In the genomic region with DNA sequence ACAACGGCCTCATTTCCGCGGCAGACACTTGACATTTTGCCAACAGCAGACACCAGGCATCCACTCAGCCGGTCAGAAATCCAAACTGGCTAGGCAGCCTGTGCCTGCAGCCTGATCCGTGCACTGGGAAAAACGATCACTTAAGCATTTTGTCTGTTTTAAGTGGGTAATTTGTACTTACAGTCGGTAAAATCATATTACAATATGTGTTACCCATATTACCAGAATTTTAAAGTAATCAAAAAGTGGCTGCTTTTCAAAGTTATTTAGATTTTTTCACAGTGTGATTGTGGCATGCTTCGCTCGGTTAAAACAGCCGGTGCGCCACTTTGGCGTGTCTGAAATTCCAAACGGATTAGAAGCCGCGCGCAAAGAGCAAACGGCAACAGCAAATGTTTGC, we compare ENCODE assay signal across 4 fruit fly cellular contexts.
TF ChIP-seq lines count a peak whose summit lies in the region.

No protein-coding gene starts in this region.

- TF ChIP-seq CTCF in whole organism, embryonic (GFP tag; optimal IDR thresholded peaks at IDR 0.05; lab: Kevin White, UChicago): no peak

TF ChIP-seq in whole organism, embryonic, 481 proteins besides CTCF, POLR2A, EP300 and RAD21 (continues in another document):
- TF ChIP-seq CG32767 (GFP tag; IDR thresholded peaks at IDR 0.05; lab: Robert Waterston, UW) (no peak), Dref (GFP tag; IDR thresholded peaks at IDR 0.05; lab: Robert Waterston, UW) (no peak), CG9727 (GFP tag; optimal IDR thresholded peaks at IDR 0.05; lab: Kevin White, UChicago) (peak; percentile 34), Eip74EF (GFP tag; optimal IDR thresholded peaks at IDR 0.05; lab: Kevin White, UChicago) (no peak), CG10543 (GFP tag; optimal IDR thresholded peaks at IDR 0.05; lab: Kevin White, UChicago) (no peak), ranshi (GFP tag; IDR thresholded peaks at IDR 0.05; lab: Robert Waterston, UW) (no peak), cas (GFP tag; IDR thresholded peaks at IDR 0.05; lab: Robert Waterston, UW) (no peak), H15 (GFP tag; IDR thresholded peaks at IDR 0.05; lab: Robert Waterston, UW) (no peak), shn (GFP tag; optimal IDR thresholded peaks at IDR 0.05; lab: Kevin White, UChicago) (no peak), disco-r (GFP tag; optimal IDR thresholded peaks at IDR 0.05; lab: Kevin White, UChicago) (no peak), CG1832 (GFP tag; optimal IDR thresholded peaks at IDR 0.05; lab: Kevin White, UChicago) (no peak), GATAe (GFP tag; conservative IDR thresholded peaks at IDR 0.05; lab: Robert Waterston, UW) (no peak), gcm2 (GFP tag; optimal IDR thresholded peaks at IDR 0.05; lab: Kevin White, UChicago) (no peak), CG17802 (tag; optimal IDR thresholded peaks at IDR 0.05; lab: Kevin White, UChicago) (no peak), org-1 (GFP tag; optimal IDR thresholded peaks at IDR 0.05; lab: Kevin White, UChicago) (no peak), trem (tag; optimal IDR thresholded peaks at IDR 0.05; lab: Kevin White, UChicago) (peak; percentile 4), CG8944 (GFP tag; optimal IDR thresholded peaks at IDR 0.05; lab: Kevin White, UChicago) (peak; percentile 12), CG4820 (GFP tag; optimal IDR thresholded peaks at IDR 0.05; lab: Kevin White, UChicago) (peak; percentile 30), lbe (GFP tag; optimal IDR thresholded peaks at IDR 0.05; lab: Kevin White, UChicago) (peak; percentile 63), zfh1 (GFP tag; IDR thresholded peaks at IDR 0.05; lab: Robert Waterston, UW) (peak; percentile 40; the same call in 1 of the 3 replicates), gsb (GFP tag; IDR thresholded peaks at IDR 0.05; lab: Robert Waterston, UW) (no peak), CG17359 (tag; optimal IDR thresholded peaks at IDR 0.05; lab: Kevin White, UChicago) (no peak)

TF ChIP-seq in whole organism, prepupa, 60 proteins besides CTCF, POLR2A, EP300 and RAD21 (continues in another document):
- TF ChIP-seq CG6854 (GFP tag; optimal IDR thresholded peaks at IDR 0.05; lab: Kevin White, UChicago) (peak; percentile 16), CG34406 (GFP tag; optimal IDR thresholded peaks at IDR 0.05; lab: Kevin White, UChicago) (peak; percentile 73), pdm3 (GFP tag; optimal IDR thresholded peaks at IDR 0.05; lab: Kevin White, UChicago) (peak; percentile 94), esn (GFP tag; optimal IDR thresholded peaks at IDR 0.05; lab: Kevin White, UChicago) (peak; percentile 79), Met (GFP tag; optimal IDR thresholded peaks at IDR 0.05; lab: Kevin White, UChicago) (peak; percentile 82), cyc (GFP tag; optimal IDR thresholded peaks at IDR 0.05; lab: Kevin White, UChicago) (peak; percentile 73), Hr38 (GFP tag; optimal IDR thresholded peaks at IDR 0.05; lab: Kevin White, UChicago) (peak; percentile 90), CG4318 (GFP tag; optimal IDR thresholded peaks at IDR 0.05; lab: Kevin White, UChicago) (peak; percentile 95), Sox14 (GFP tag; optimal IDR thresholded peaks at IDR 0.05; lab: Kevin White, UChicago) (peak; percentile 95), topi (GFP tag; optimal IDR thresholded peaks at IDR 0.05; lab: Kevin White, UChicago) (peak; percentile 74), Ets21C (GFP tag; optimal IDR thresholded peaks at IDR 0.05; lab: Kevin White, UChicago) (peak; percentile 61), CG31627 (GFP tag; optimal IDR thresholded peaks at IDR 0.05; lab: Kevin White, UChicago) (peak; percentile 77), ss (GFP tag; optimal IDR thresholded peaks at IDR 0.05; lab: Kevin White, UChicago) (peak; percentile 34 to 75), spab (GFP tag; optimal IDR thresholded peaks at IDR 0.05; lab: Kevin White, UChicago) (peak; percentile 80), CG6163 (GFP tag; IDR thresholded peaks at IDR 0.05; lab: Robert Waterston, UW) (peak; percentile 97), Sox15 (GFP tag; optimal IDR thresholded peaks at IDR 0.05; lab: Kevin White, UChicago) (peak; percentile 44), eg (GFP tag; IDR thresholded peaks at IDR 0.05; lab: Robert Waterston, UW) (peak; percentile 98), CG8319 (GFP tag; optimal IDR thresholded peaks at IDR 0.05; lab: Kevin White, UChicago) (peak; percentile 73), Sox102F (GFP tag; optimal IDR thresholded peaks at IDR 0.05; lab: Kevin White, UChicago) (peak; percentile 82), CG11762 (GFP tag; optimal IDR thresholded peaks at IDR 0.05; lab: Kevin White, UChicago; ENCODE audit: insufficient read depth) (peak; percentile 87), svp (GFP tag; lab: Kevin White, UChicago) (peak; percentile 89), CG3919 (GFP tag; optimal IDR thresholded peaks at IDR 0.05; lab: Kevin White, UChicago) (peak; percentile 95)

TF ChIP-seq in whole organism, pupa, 21 proteins besides CTCF, POLR2A, EP300 and RAD21:
- peak; percentile 77 for TF ChIP-seq CG13204 (GFP tag; optimal IDR thresholded peaks at IDR 0.05; lab: Kevin White, UChicago)
- TF ChIP-seq rn (GFP tag; IDR thresholded peaks at IDR 0.05; lab: Robert Waterston, UW): peak; percentile 94
- peak; percentile 98 for TF ChIP-seq fd96Ca (GFP tag; IDR thresholded peaks at IDR 0.05; lab: Robert Waterston, UW)
- TF ChIP-seq CG12605 (GFP tag; IDR thresholded peaks at IDR 0.05; lab: Robert Waterston, UW): peak; percentile 96
- TF ChIP-seq Snoo (tag; optimal IDR thresholded peaks at IDR 0.05; lab: Kevin White, UChicago): peak; percentile 61
- peak; percentile 80 for TF ChIP-seq gl (tag; optimal IDR thresholded peaks at IDR 0.05; lab: Kevin White, UChicago)
- peak; percentile 99 for TF ChIP-seq Ets98B (GFP tag; IDR thresholded peaks at IDR 0.05; lab: Robert Waterston, UW)
- TF ChIP-seq EcR (GFP tag; optimal IDR thresholded peaks at IDR 0.05; lab: Kevin White, UChicago): no peak
- TF ChIP-seq CG15710 (tag; optimal IDR thresholded peaks at IDR 0.05; lab: Kevin White, UChicago): peak; percentile 79
- TF ChIP-seq CG8301 (tag; optimal IDR thresholded peaks at IDR 0.05; lab: Kevin White, UChicago): peak; percentile 99
- TF ChIP-seq CG34367 (tag; optimal IDR thresholded peaks at IDR 0.05; lab: Kevin White, UChicago): peak; percentile 79
- TF ChIP-seq CG17806 (tag; optimal IDR thresholded peaks at IDR 0.05; lab: Kevin White, UChicago): peak; percentile 89
- TF ChIP-seq CG8159 (tag; optimal IDR thresholded peaks at IDR 0.05; lab: Kevin White, UChicago): peak; percentile 84
- peak; percentile 98 for TF ChIP-seq CG32121 (GFP tag; IDR thresholded peaks at IDR 0.05; lab: Robert Waterston, UW)
- peak; percentile 98 for TF ChIP-seq CG4496 (GFP tag; IDR thresholded peaks at IDR 0.05; lab: Robert Waterston, UW)
- peak; percentile 88 for TF ChIP-seq CG10348 (GFP tag; IDR thresholded peaks at IDR 0.05; lab: Robert Waterston, UW)
- TF ChIP-seq D1 (tag; optimal IDR thresholded peaks at IDR 0.05; lab: Kevin White, UChicago): no peak
- peak; percentile 98 for TF ChIP-seq CG14655 (GFP tag; optimal IDR thresholded peaks at IDR 0.05; lab: Kevin White, UChicago)
- TF ChIP-seq Pif1A (GFP tag; optimal IDR thresholded peaks at IDR 0.05; lab: Kevin White, UChicago): peak; percentile 93
- peak; percentile 90 for TF ChIP-seq CG9948 (tag; optimal IDR thresholded peaks at IDR 0.05; lab: Kevin White, UChicago)
- peak; percentile 92 for TF ChIP-seq Pif1B (GFP tag; optimal IDR thresholded peaks at IDR 0.05; lab: Kevin White, UChicago)

TF ChIP-seq in whole organism, wandering third instar larva, 38 proteins besides CTCF, POLR2A, EP300 and RAD21 (continues in another document):
- TF ChIP-seq rgr (GFP tag; optimal IDR thresholded peaks at IDR 0.05; lab: Kevin White, UChicago): peak; percentile 84
- peak; percentile 51 for TF ChIP-seq dmrt93B (GFP tag; optimal IDR thresholded peaks at IDR 0.05; lab: Kevin White, UChicago)
- no peak for TF ChIP-seq Dif (GFP tag; optimal IDR thresholded peaks at IDR 0.05; lab: Kevin White, UChicago; ENCODE audit: partially characterized antibody)
- no peak for TF ChIP-seq lola (GFP tag; optimal IDR thresholded peaks at IDR 0.05; lab: Kevin White, UChicago)
- no peak for TF ChIP-seq Vsx2 (GFP tag; optimal IDR thresholded peaks at IDR 0.05; lab: Kevin White, UChicago; ENCODE audit: partially characterized antibody)
- peak; percentile 81 for TF ChIP-seq h (GFP tag; optimal IDR thresholded peaks at IDR 0.05; lab: Kevin White, UChicago)
- no peak for TF ChIP-seq usp (GFP tag; optimal IDR thresholded peaks at IDR 0.05; lab: Kevin White, UChicago)
- no peak for TF ChIP-seq jim (GFP tag; optimal IDR thresholded peaks at IDR 0.05; lab: Kevin White, UChicago)
- TF ChIP-seq CrebA (GFP tag; optimal IDR thresholded peaks at IDR 0.05; lab: Kevin White, UChicago; ENCODE audit: borderline replicate concordance): no peak
- TF ChIP-seq brk (GFP tag; optimal IDR thresholded peaks at IDR 0.05; lab: Kevin White, UChicago): no peak
- TF ChIP-seq Hr78 (GFP tag; optimal IDR thresholded peaks at IDR 0.05; lab: Kevin White, UChicago): no peak
- no peak for TF ChIP-seq Myc (optimal IDR thresholded peaks at IDR 0.05; lab: Kevin White, UChicago)
- TF ChIP-seq Dfd (GFP tag; optimal IDR thresholded peaks at IDR 0.05; lab: Kevin White, UChicago): no peak
- TF ChIP-seq HLH106 (tag; optimal IDR thresholded peaks at IDR 0.05; lab: Kevin White, UChicago): peak; percentile 74
- peak; percentile 80 for TF ChIP-seq OdsH (GFP tag; optimal IDR thresholded peaks at IDR 0.05; lab: Kevin White, UChicago)
- no peak for TF ChIP-seq GATAd (GFP tag; optimal IDR thresholded peaks at IDR 0.05; lab: Kevin White, UChicago)
- no peak for TF ChIP-seq Mio (GFP tag; optimal IDR thresholded peaks at IDR 0.05; lab: Kevin White, UChicago)
- TF ChIP-seq Rel (GFP tag; optimal IDR thresholded peaks at IDR 0.05; lab: Kevin White, UChicago): no peak
- no peak for TF ChIP-seq Rel (tag; optimal IDR thresholded peaks at IDR 0.05; lab: Kevin White, UChicago)
- TF ChIP-seq Sp1 (GFP tag; optimal IDR thresholded peaks at IDR 0.05; lab: Kevin White, UChicago): peak; percentile 71
- peak; percentile 64 for TF ChIP-seq woc (GFP tag; optimal IDR thresholded peaks at IDR 0.05; lab: Kevin White, UChicago)
- TF ChIP-seq Hnf4 (GFP tag; optimal IDR thresholded peaks at IDR 0.05; lab: Kevin White, UChicago): peak; percentile 80
- no peak for TF ChIP-seq Abd-B (GFP tag; optimal IDR thresholded peaks at IDR 0.05; lab: Kevin White, UChicago)
- peak; percentile 37 for TF ChIP-seq Jra (GFP tag; optimal IDR thresholded peaks at IDR 0.05; lab: Kevin White, UChicago)
- TF ChIP-seq Hr83 (GFP tag; optimal IDR thresholded peaks at IDR 0.05; lab: Kevin White, UChicago; ENCODE audit: poor library complexity, severe bottlenecking): no peak
- no peak for TF ChIP-seq pan (optimal IDR thresholded peaks at IDR 0.05; lab: Kevin White, UChicago)
- peak; percentile 25 for TF ChIP-seq sage (GFP tag; optimal IDR thresholded peaks at IDR 0.05; lab: Kevin White, UChicago)
- TF ChIP-seq N (GFP tag; optimal IDR thresholded peaks at IDR 0.05; lab: Kevin White, UChicago): no peak
- TF ChIP-seq CG32264 (GFP tag; optimal IDR thresholded peaks at IDR 0.05; lab: Kevin White, UChicago): peak; percentile 17
- TF ChIP-seq br (GFP tag; optimal IDR thresholded peaks at IDR 0.05; lab: Kevin White, UChicago): peak; percentile 76
- TF ChIP-seq fru (GFP tag; optimal IDR thresholded peaks at IDR 0.05; lab: Kevin White, UChicago): peak; percentile 85
